Worm (Caenorhabditis elegans): ENCODE results near the gene cbn-1.

- TF ChIP-seq nhr-28 (tag; optimal IDR thresholded peaks at IDR 0.05) (peak; percentile 8), sdz-12 (GFP tag; optimal IDR thresholded peaks at IDR 0.05) (no peak), hlh-11 (tag; optimal IDR thresholded peaks at IDR 0.05) (no peak), dmd-8 (GFP tag; IDR thresholded peaks at IDR 0.05) (no peak), nhr-76 (tag; optimal IDR thresholded peaks at IDR 0.05) (no peak), ZK337.2 (GFP tag; IDR thresholded peaks at IDR 0.05) (no peak), lsy-2 (tag; optimal IDR thresholded peaks at IDR 0.05) (no peak), dpl-1 (GFP tag; optimal IDR thresholded peaks at IDR 0.05) (no peak), nhr-77 (tag; optimal IDR thresholded peaks at IDR 0.05) (no peak), R02D3.7 (tag; optimal IDR thresholded peaks at IDR 0.05) (no peak)
Observed at ce11 chrII:305645-306044, 26.7 kb downstream of the cbn-1 start, which contains the start of gene col-69.

All from whole organism, L4 larva.